Fruit fly (Drosophila melanogaster) whole organism, embryonic: ENCODE measurements around the gene HIPP1.

Source experiments
- CG10366 ChIP-seq: fragments of 200-800 bp; sonication (Bioruptor generic); IDR thresholded peaks from 2 replicates; pipeline ENCODE4 v1.3.6; 2022; ENCODE audit warnings: missing biosample characterization, missing genetic modification characterization
- CG10565 ChIP-seq: fragments of 200-800 bp; sonication (Bioruptor generic); optimal IDR thresholded peaks from 3 replicates; lab custom pipeline; 2016; ENCODE audit warnings: missing biosample characterization, mild to moderate bottlenecking, missing genetic modification characterization
- CG12155 ChIP-seq: fragments of 200-800 bp; sonication (Bioruptor generic); optimal IDR thresholded peaks from 3 replicates; lab custom pipeline; 2016; ENCODE audit warnings: missing biosample characterization, missing genetic modification characterization
- CG12942 ChIP-seq: fragments of 200-800 bp; sonication (Bioruptor generic); optimal IDR thresholded peaks from 3 replicates; lab custom pipeline; 2016; ENCODE audit warnings: missing biosample characterization, missing genetic modification characterization
- CG15269 ChIP-seq: fragments of 200-800 bp; sonication (Bioruptor generic); optimal IDR thresholded peaks from 2 replicates; lab custom pipeline; 2018; ENCODE audit warnings: missing biosample characterization, mild to moderate bottlenecking, missing genetic modification characterization, moderate library complexity
- CG17328 ChIP-seq: fragments of 200-800 bp; sonication (Bioruptor generic); IDR thresholded peaks from 2 replicates; pipeline ENCODE4 v1.3.6; 2022; ENCODE audit warnings: missing biosample characterization, missing genetic modification characterization
- CG17912 ChIP-seq: fragments of 200-800 bp; sonication (Bioruptor generic); optimal IDR thresholded peaks from 2 replicates; lab custom pipeline; 2018; ENCODE audit warnings: missing biosample characterization, mild to moderate bottlenecking, missing genetic modification characterization
- CG1792 ChIP-seq: fragments of 200-800 bp; sonication (Bioruptor generic); optimal IDR thresholded peaks from 2 replicates; lab custom pipeline; 2016; ENCODE audit warnings: missing biosample characterization, missing genetic modification characterization
- CG18011 ChIP-seq: fragments of 200-800 bp; sonication (Bioruptor generic); optimal IDR thresholded peaks from 2 replicates; lab custom pipeline; 2017; ENCODE audit warnings: missing biosample characterization, missing genetic modification characterization, mild to moderate bottlenecking, moderate library complexity, missing genotype
- CG2199 ChIP-seq: fragments of 200-800 bp; sonication (Bioruptor generic); IDR thresholded peaks from 3 replicates; pipeline ENCODE4 v1.3.6; 2022; ENCODE audit warnings: missing biosample characterization, missing genetic modification characterization
- CG2712 ChIP-seq: fragments of 200-800 bp; optimal IDR thresholded peaks from 3 replicates; lab custom pipeline; 2019; ENCODE audit warnings: missing biosample characterization, mild to moderate bottlenecking, missing genetic modification characterization, moderate library complexity
- CG31388 ChIP-seq: fragments of 200-800 bp; sonication (Bioruptor generic); optimal IDR thresholded peaks from 2 replicates; lab custom pipeline; 2016; ENCODE audit warnings: missing biosample characterization, missing genetic modification characterization
- CG34422 ChIP-seq: fragments of 200-800 bp; sonication (Bioruptor generic); IDR thresholded peaks from 3 replicates; pipeline ENCODE4 v1.3.6; 2022; ENCODE audit warnings: missing biosample characterization, missing genetic modification characterization
- CG5245 ChIP-seq: fragments of 200-800 bp; sonication (Bioruptor generic); optimal IDR thresholded peaks from 3 replicates; lab custom pipeline; 2016; ENCODE audit warnings: missing biosample characterization, missing genetic modification characterization
- CG6683 ChIP-seq: fragments of 200-800 bp; sonication (Bioruptor generic); optimal IDR thresholded peaks from 2 replicates; lab custom pipeline; 2017; ENCODE audit warnings: missing biosample characterization, mild to moderate bottlenecking, missing genetic modification characterization, missing genetic modification reagents
- CG8924 ChIP-seq: fragments of 200-800 bp; optimal IDR thresholded peaks from 3 replicates; lab custom pipeline; 2019; ENCODE audit warnings: missing biosample characterization, mild to moderate bottlenecking, missing genetic modification characterization, moderate library complexity
- CG9727 ChIP-seq: fragments of 200-800 bp; sonication (Bioruptor generic); optimal IDR thresholded peaks from 3 replicates; lab custom pipeline; 2017; ENCODE audit warnings: missing biosample characterization, mild to moderate bottlenecking, missing genetic modification characterization
- CTCF ChIP-seq: fragments of 200-800 bp; sonication (Bioruptor generic); optimal IDR thresholded peaks from 2 replicates; lab custom pipeline; 2017; ENCODE audit warnings: missing biosample characterization, mild to moderate bottlenecking, missing genetic modification characterization, moderate library complexity
- Dbx ChIP-seq: fragments of 200-800 bp; sonication (Bioruptor generic); IDR thresholded peaks from 3 replicates; pipeline ENCODE4 v1.3.6; 2022; ENCODE audit warnings: missing biosample characterization, missing genetic modification characterization
- Doc2 ChIP-seq: fragments of 200-800 bp; sonication (Bioruptor generic); IDR thresholded peaks from 2 replicates; pipeline ENCODE4 v1.3.6; 2022; ENCODE audit warnings: missing biosample characterization, missing genetic modification characterization
- ERR ChIP-seq: fragments of 200-800 bp; sonication (Bioruptor generic); optimal IDR thresholded peaks from 2 replicates; lab custom pipeline; 2016; ENCODE audit warnings: missing biosample characterization, missing genetic modification characterization
- Ets97D ChIP-seq: fragments of 200-800 bp; sonication (Bioruptor generic); optimal IDR thresholded peaks from 3 replicates; lab custom pipeline; 2016; ENCODE audit warnings: missing biosample characterization, missing genetic modification characterization
- H15 ChIP-seq: fragments of 200-800 bp; sonication (Bioruptor generic); IDR thresholded peaks from 3 replicates; pipeline ENCODE4 v1.3.6; 2022; ENCODE audit warnings: missing biosample characterization, missing genetic modification characterization
- MBD-R2 ChIP-seq: fragments of 200-800 bp; sonication (Bioruptor generic); IDR thresholded peaks from 2 replicates; pipeline ENCODE4 v1.3.6; 2022; ENCODE audit warnings: missing biosample characterization, missing genetic modification characterization
- Max ChIP-seq: fragments of 200-800 bp; sonication (Bioruptor generic); optimal IDR thresholded peaks from 2 replicates; lab custom pipeline; 2016; ENCODE audit warnings: missing biosample characterization, mild to moderate bottlenecking, missing genetic modification characterization
- NC2α ChIP-seq: fragments of 200-800 bp; sonication (Bioruptor generic); optimal IDR thresholded peaks from 2 replicates; lab custom pipeline; 2016; ENCODE audit warnings: missing biosample characterization, missing genetic modification characterization
- NFAT ChIP-seq: fragments of 200-800 bp; sonication (Bioruptor generic); IDR thresholded peaks from 2 replicates; pipeline ENCODE4 v1.3.6; 2022; ENCODE audit warnings: missing biosample characterization, missing genetic modification characterization
- Oli ChIP-seq: fragments of 200-800 bp; sonication (Bioruptor generic); optimal IDR thresholded peaks from 2 replicates; lab custom pipeline; 2018; ENCODE audit warnings: missing biosample characterization, mild to moderate bottlenecking, missing genetic modification characterization, moderate library complexity
- Side ChIP-seq: fragments of 200-800 bp; sonication (Bioruptor generic); optimal IDR thresholded peaks from 2 replicates; lab custom pipeline; 2016; ENCODE audit warnings: missing biosample characterization, missing genetic modification characterization
- al ChIP-seq: fragments of 200-800 bp; sonication (Bioruptor generic); IDR thresholded peaks from 2 replicates; pipeline ENCODE4 v1.3.6; 2022; ENCODE audit warnings: missing biosample characterization, missing genetic modification characterization
- amos ChIP-seq: fragments of 200-800 bp; sonication (Bioruptor generic); IDR thresholded peaks from 2 replicates; pipeline ENCODE4 v1.3.6; 2022; ENCODE audit warnings: missing biosample characterization, missing genetic modification characterization; ENCODE audit not compliant: partially characterized antibody
- btn ChIP-seq: fragments of 200-800 bp; sonication (Bioruptor generic); optimal IDR thresholded peaks from 2 replicates; lab custom pipeline; 2016; ENCODE audit warnings: missing biosample characterization, missing genetic modification characterization
- crp ChIP-seq, 2 experiments: fragments of 200-800 bp; sonication (Bioruptor generic); optimal IDR thresholded peaks; 2 replicates in 1 of 2; 3 replicates in 1 of 2; lab custom pipeline; 2017; ENCODE audit warnings: missing biosample characterization in 2 of 2, missing genetic modification characterization in 2 of 2, mild to moderate bottlenecking in 1 of 2, moderate library complexity in 1 of 2
- cwo ChIP-seq: fragments of 200-800 bp; sonication (Bioruptor generic); optimal IDR thresholded peaks from 3 replicates; lab custom pipeline; 2017; ENCODE audit warnings: missing biosample characterization, missing genetic modification characterization, mild to moderate bottlenecking, moderate library complexity, missing genetic modification reagents
- dimm ChIP-seq: fragments of 200-800 bp; sonication (Bioruptor generic); IDR thresholded peaks from 2 replicates; pipeline ENCODE4 v1.3.6; 2022; ENCODE audit warnings: missing biosample characterization, missing genetic modification characterization
- dmrt11E ChIP-seq: fragments of 200-800 bp; sonication (Bioruptor generic); optimal IDR thresholded peaks from 3 replicates; lab custom pipeline; 2018; ENCODE audit warnings: missing biosample characterization, mild to moderate bottlenecking, missing genetic modification characterization, moderate library complexity
- dmrt99B ChIP-seq: fragments of 200-800 bp; sonication (Bioruptor generic); optimal IDR thresholded peaks from 2 replicates; lab custom pipeline; 2018; ENCODE audit warnings: missing biosample characterization, mild to moderate bottlenecking, missing genetic modification characterization, moderate library complexity
- grau ChIP-seq: fragments of 200-800 bp; optimal IDR thresholded peaks from 3 replicates; lab custom pipeline; 2019; ENCODE audit warnings: missing biosample characterization, mild to moderate bottlenecking, missing genetic modification characterization, moderate library complexity
- h ChIP-seq: fragments of >200 bp; optimal IDR thresholded peaks from 2 replicates; lab custom pipeline; 2017
- hth ChIP-seq: fragments of >200 bp; optimal IDR thresholded peaks from 2 replicates; lab custom pipeline; 2017; ENCODE audit warnings: inconsistent platforms
- ind ChIP-seq: fragments of 200-800 bp; sonication (Bioruptor generic); optimal IDR thresholded peaks from 3 replicates; lab custom pipeline; 2016; ENCODE audit warnings: missing biosample characterization, missing genetic modification characterization
- lola ChIP-seq, 3 experiments: fragments of >200 bp in 2 of 3; fragments of 200-800 bp in 1 of 3; sonication (Bioruptor generic) in 1 of 3; optimal IDR thresholded peaks; 2 replicates each; lab custom pipeline; 2017 to 2019; ENCODE audit warnings: missing biosample characterization in 3 of 3, missing genetic modification characterization in 3 of 3, mild to moderate bottlenecking in 1 of 3, moderate library complexity in 1 of 3
- otp ChIP-seq: fragments of 200-800 bp; sonication (Bioruptor generic); IDR thresholded peaks from 3 replicates; pipeline ENCODE4, ENCODE4 v1.3.6; 2022; ENCODE audit warnings: missing biosample characterization, missing genetic modification characterization
- pan ChIP-seq, 4 experiments: fragments of >200 bp in 3 of 4; fragments of 200-800 bp in 1 of 4; sonication (Bioruptor generic) in 1 of 4; optimal IDR thresholded peaks in 3 of 4; IDR thresholded peaks in 1 of 4; 2 replicates each; pipeline versions ENCODE4 v1.3.6 to Lab custom; 2017 to 2022; ENCODE audit warnings: missing biosample characterization in 2 of 4, missing genetic modification characterization in 2 of 4, mixed read lengths in 1 of 4
- sens ChIP-seq: fragments of 200-800 bp; sonication (Bioruptor generic); peaks from one replicate; lab custom pipeline; 2016; ENCODE audit warnings: missing biosample characterization, missing genetic modification characterization
- shn ChIP-seq: fragments of 200-800 bp; sonication (Bioruptor generic); optimal IDR thresholded peaks from 3 replicates; lab custom pipeline; 2016; ENCODE audit warnings: missing biosample characterization, missing genetic modification characterization
- slou ChIP-seq: fragments of 200-800 bp; sonication (Bioruptor generic); optimal IDR thresholded peaks from 3 replicates; lab custom pipeline; 2016; ENCODE audit warnings: missing biosample characterization, missing genetic modification characterization
- sob ChIP-seq: fragments of 200-800 bp; sonication (Bioruptor generic); IDR thresholded peaks from 2 replicates; pipeline ENCODE4 v1.3.6; 2022; ENCODE audit warnings: missing biosample characterization, missing genetic modification characterization
- stwl ChIP-seq: fragments of 200-800 bp; sonication (Bioruptor generic); optimal IDR thresholded peaks from 3 replicates; lab custom pipeline; 2018; ENCODE audit warnings: missing biosample characterization, mild to moderate bottlenecking, missing genetic modification characterization, moderate library complexity
- vvl ChIP-seq: fragments of 200-800 bp; sonication (Bioruptor generic); IDR thresholded peaks from 2 replicates; pipeline ENCODE4 v1.3.6; 2022; ENCODE audit warnings: missing biosample characterization, missing genetic modification characterization
- yki ChIP-seq: fragments of >200 bp; optimal IDR thresholded peaks from 3 replicates; lab custom pipeline; 2018

Gene HIPP1

dm6 chr3L:20809088-20809999, at the start of gene HIPP1, which contains the start of gene CG3634 (continued):
- TF ChIP-seq Side (no peak), CG12155 (GFP tag; lab: Kevin White, UChicago) (peak; percentile 8), hth (lab: Kevin White, UChicago) (no peak), crp (GFP tag; optimal IDR thresholded peaks at IDR 0.05; lab: Kevin White, UChicago) (no peak), CG8924 (tag; lab: Kevin White, UChicago) (peak; percentile 11), Ets97D (GFP tag; lab: Kevin White, UChicago) (peak; percentile 45), NC2α (no peak), vvl (GFP tag; lab: Robert Waterston, UW) (no peak), CTCF (GFP tag; lab: Kevin White, UChicago) (peak; percentile 2), otp (GFP tag; lab: Robert Waterston, UW) (no peak), h (lab: Kevin White, UChicago) (no peak), CG1792 (GFP tag; lab: Kevin White, UChicago) (no peak), lola (GFP tag; optimal IDR thresholded peaks at IDR 0.05; lab: Kevin White, UChicago) (peak in 1 of 3 experiments; percentile 28), grau (no peak), al (GFP tag; lab: Robert Waterston, UW) (no peak), stwl (tag; lab: Kevin White, UChicago) (peak; percentile 9), CG6683 (GFP tag; lab: Kevin White, UChicago) (no peak), amos (GFP tag; lab: Robert Waterston, UW) (peak; percentile 70), CG9727 (GFP tag; lab: Kevin White, UChicago) (peak; percentile 17), yki (lab: Kevin White, UChicago) (no peak), ERR (GFP tag; lab: Kevin White, UChicago) (no peak), slou (GFP tag; lab: Kevin White, UChicago) (no peak), dimm (GFP tag; lab: Robert Waterston, UW) (no peak), dmrt11E (tag; lab: Kevin White, UChicago) (no peak), cwo (GFP tag; lab: Kevin White, UChicago) (no peak), CG31388 (GFP tag; lab: Kevin White, UChicago) (no peak), CG2712 (tag; lab: Kevin White, UChicago) (peak; percentile 50), CG2199 (no peak), sens (GFP tag; lab: Kevin White, UChicago) (no peak), CG5245 (GFP tag; lab: Kevin White, UChicago) (no peak), CG12942 (no peak), Doc2 (no peak), CG34422 (GFP tag; lab: Robert Waterston, UW) (no peak), CG18011 (no peak), shn (GFP tag; lab: Kevin White, UChicago) (no peak), CG10565 (GFP tag; lab: Kevin White, UChicago) (no peak), CG15269 (tag; lab: Kevin White, UChicago) (no peak), dmrt99B (tag; lab: Kevin White, UChicago) (no peak), Max (peak; percentile 37), MBD-R2 (peak; percentile 94), ind (GFP tag; lab: Kevin White, UChicago) (no peak), CG10366 (GFP tag; lab: Robert Waterston, UW) (no peak), CG17912 (GFP tag; lab: Kevin White, UChicago) (no peak), H15 (no peak), btn (GFP tag; lab: Kevin White, UChicago) (no peak), sob (GFP tag; lab: Robert Waterston, UW) (no peak), pan (optimal IDR thresholded peaks at IDR 0.05; lab: Kevin White, UChicago) (no peak), pan (GFP tag; optimal IDR thresholded peaks at IDR 0.05 in 1 of 2, IDR thresholded peaks at IDR 0.05 in 1 of 2) (peak in 1 of 2 experiments; percentile 21), Oli (tag; lab: Kevin White, UChicago) (no peak), NFAT (GFP tag; lab: Robert Waterston, UW) (no peak), Dbx (GFP tag; lab: Robert Waterston, UW) (no peak), CG17328 (GFP tag; lab: Robert Waterston, UW) (no peak)
